Fruit fly (Drosophila melanogaster) whole organism, prepupa: ENCODE measurements around the gene VGlut.

Experiments
- CG10631 ChIP-seq: fragments of 200-800 bp; sonication (Bioruptor generic); optimal IDR thresholded peaks from 2 replicates; lab custom pipeline; 2016; ENCODE audit warnings: missing biosample characterization, missing genetic modification characterization
- CG11902 ChIP-seq: fragments of 200-800 bp; sonication (Bioruptor generic); optimal IDR thresholded peaks from 3 replicates; lab custom pipeline; 2016; ENCODE audit warnings: missing biosample characterization, missing genetic modification characterization
- CG1621 ChIP-seq: fragments of 200-800 bp; sonication (Bioruptor generic); optimal IDR thresholded peaks from 3 replicates; lab custom pipeline; 2018; ENCODE audit warnings: missing biosample characterization, mild to moderate bottlenecking, missing genetic modification characterization
- CG16779 ChIP-seq: fragments of 200-800 bp; sonication (Bioruptor generic); optimal IDR thresholded peaks from 3 replicates; lab custom pipeline; 2017; ENCODE audit warnings: missing biosample characterization, mild to moderate bottlenecking, missing genetic modification characterization
- CG3919 ChIP-seq: fragments of 200-800 bp; sonication (Bioruptor generic); optimal IDR thresholded peaks from 3 replicates; lab custom pipeline; 2016; ENCODE audit warnings: missing biosample characterization, missing genetic modification characterization
- CG6276 ChIP-seq: fragments of 200-800 bp; sonication (Bioruptor generic); optimal IDR thresholded peaks from 2 replicates; lab custom pipeline; 2017; ENCODE audit warnings: missing biosample characterization, mild to moderate bottlenecking, missing genetic modification characterization
- CG8319 ChIP-seq: fragments of 200-800 bp; sonication (Bioruptor generic); optimal IDR thresholded peaks from 3 replicates; lab custom pipeline; 2016; ENCODE audit warnings: missing biosample characterization, missing genetic modification characterization
- CG9139 ChIP-seq: fragments of 200-800 bp; sonication (Bioruptor generic); optimal IDR thresholded peaks from 3 replicates; lab custom pipeline; 2017; ENCODE audit warnings: missing biosample characterization, mild to moderate bottlenecking, missing genetic modification characterization
- Met ChIP-seq: fragments of 200-800 bp; sonication (Bioruptor generic); optimal IDR thresholded peaks from 3 replicates; lab custom pipeline; 2016; ENCODE audit warnings: missing biosample characterization, missing genetic modification characterization
- OdsH ChIP-seq: fragments of 200-800 bp; sonication (Bioruptor generic); optimal IDR thresholded peaks from 3 replicates; lab custom pipeline; 2016; ENCODE audit warnings: missing biosample characterization, missing genetic modification characterization
- Sox14 ChIP-seq: fragments of 200-800 bp; sonication (Bioruptor generic); optimal IDR thresholded peaks from 3 replicates; lab custom pipeline; 2016; ENCODE audit warnings: missing biosample characterization, missing genetic modification characterization
- cyc ChIP-seq: fragments of 200-800 bp; sonication (Bioruptor generic); optimal IDR thresholded peaks from 3 replicates; lab custom pipeline; 2016; ENCODE audit warnings: missing biosample characterization, missing genetic modification characterization
- fd59A ChIP-seq: fragments of 200-800 bp; sonication (Bioruptor generic); optimal IDR thresholded peaks from 2 replicates; lab custom pipeline; 2017; ENCODE audit warnings: missing biosample characterization, mild to moderate bottlenecking, missing genetic modification characterization, missing genetic modification reagents
- net ChIP-seq: fragments of 200-800 bp; sonication (Bioruptor generic); optimal IDR thresholded peaks from 3 replicates; lab custom pipeline; 2016; ENCODE audit warnings: missing biosample characterization, missing genetic modification characterization
- pdm3 ChIP-seq: fragments of 200-800 bp; sonication (Bioruptor generic); optimal IDR thresholded peaks from 3 replicates; lab custom pipeline; 2016; ENCODE audit warnings: missing biosample characterization, missing genetic modification characterization
- topi ChIP-seq: fragments of 200-800 bp; sonication (Bioruptor generic); optimal IDR thresholded peaks from 3 replicates; lab custom pipeline; 2016; ENCODE audit warnings: missing biosample characterization, missing genetic modification characterization

Gene VGlut

dm6 chr2L:2459238-2459637, 59.1 kb downstream of the VGlut start:
- TF ChIP-seq CG16779 (tag; lab: Kevin White, UChicago) (no peak), topi (GFP tag; lab: Kevin White, UChicago) (no peak), CG1621 (tag; lab: Kevin White, UChicago) (no peak), CG8319 (GFP tag; lab: Kevin White, UChicago) (no peak), fd59A (GFP tag; lab: Kevin White, UChicago) (no peak), CG3919 (no peak), CG6276 (GFP tag; lab: Kevin White, UChicago) (no peak), CG9139 (GFP tag; lab: Kevin White, UChicago) (no peak), CG10631 (no peak), CG11902 (GFP tag; lab: Kevin White, UChicago) (no peak), Met (no peak), OdsH (GFP tag; lab: Kevin White, UChicago) (no peak), pdm3 (GFP tag; lab: Kevin White, UChicago) (no peak), Sox14 (GFP tag; lab: Kevin White, UChicago) (no peak), net (GFP tag; lab: Kevin White, UChicago) (no peak), cyc (no peak)
